Worm (Caenorhabditis elegans) whole organism, dauer: ENCODE data around the gene fbxa-220.

Source experiments
- unc-62 ChIP-seq: sonication (generic microtip); optimal IDR thresholded peaks from 2 replicates; lab custom pipeline; 2017; ENCODE audit warnings: missing biosample characterization, missing genetic modification reagents, missing genetic modification characterization

Gene fbxa-220

DNA sequence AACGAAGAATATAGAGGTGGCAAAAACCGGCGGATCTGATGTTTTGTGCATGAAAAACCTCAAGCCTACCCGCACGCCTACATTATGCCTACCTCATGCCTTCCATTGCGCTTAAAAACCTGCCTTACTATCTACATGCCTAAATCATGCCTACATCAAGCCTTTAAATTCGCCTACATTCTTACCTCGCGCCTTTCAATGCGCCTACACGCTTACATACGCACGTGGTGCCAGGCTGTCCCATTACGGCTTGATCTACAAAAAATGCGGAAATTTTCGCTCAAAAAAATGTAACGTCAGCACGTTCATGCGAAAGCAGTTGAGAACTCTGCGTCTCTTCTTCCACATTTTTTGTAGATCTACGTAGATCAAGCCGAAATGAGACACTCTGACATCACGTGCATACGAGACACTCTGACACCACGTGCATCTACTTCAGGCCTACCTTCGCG lies at the start of gene fbxa-220:
fbxa-220 (minus strand) TSS at position 51 of the 452 bp plus-strand sequence.
- TF ChIP-seq unc-62 (GFP tag; lab: Kevin White, UChicago) = no peak

DNA sequence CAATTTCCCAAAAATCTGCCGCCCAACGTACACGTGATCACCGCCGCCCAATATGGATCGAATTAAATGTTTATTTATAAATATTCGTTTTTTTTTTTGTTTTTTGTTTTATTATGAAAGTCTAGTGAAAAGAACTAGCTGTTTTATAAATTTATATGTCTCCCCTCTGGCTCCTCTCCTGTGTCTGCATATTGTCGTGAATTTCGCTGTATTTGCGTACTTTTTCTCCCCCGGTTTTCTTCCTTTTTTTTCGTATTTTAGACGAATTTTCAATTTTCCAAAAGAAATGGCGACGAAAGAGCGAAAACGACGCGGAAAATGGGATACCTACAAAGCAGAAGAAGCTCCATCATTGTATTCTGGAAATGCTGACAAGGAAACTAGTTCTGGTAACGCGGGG lies 42.4 kb upstream of the fbxa-220 start, which contains the start of gene xpb-1:
xpb-1 (plus strand) TSS at position 262 of the 400 bp plus-strand sequence.
- no peak for TF ChIP-seq unc-62 (GFP tag; lab: Kevin White, UChicago)

DNA sequence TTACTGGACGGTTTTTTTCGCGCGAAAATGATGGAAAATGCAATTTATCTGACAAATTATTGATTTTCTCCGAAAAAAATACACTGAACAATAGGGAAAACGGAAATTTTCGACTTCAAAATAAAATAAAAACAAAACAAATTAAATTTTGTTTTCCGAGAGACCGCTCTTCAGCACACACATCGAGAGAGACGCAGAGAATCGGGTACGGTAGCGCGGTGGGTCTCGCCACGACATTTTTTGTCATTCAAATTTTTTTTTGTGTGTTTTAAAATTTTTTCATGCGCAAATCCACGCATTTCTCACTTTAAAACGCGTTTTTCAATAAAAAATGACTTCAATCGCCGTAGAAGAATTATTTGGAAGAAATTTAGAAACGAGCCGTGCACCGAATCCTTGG lies 40.1 kb upstream of the fbxa-220 start:
- no peak for TF ChIP-seq unc-62 (GFP tag; lab: Kevin White, UChicago)

DNA sequence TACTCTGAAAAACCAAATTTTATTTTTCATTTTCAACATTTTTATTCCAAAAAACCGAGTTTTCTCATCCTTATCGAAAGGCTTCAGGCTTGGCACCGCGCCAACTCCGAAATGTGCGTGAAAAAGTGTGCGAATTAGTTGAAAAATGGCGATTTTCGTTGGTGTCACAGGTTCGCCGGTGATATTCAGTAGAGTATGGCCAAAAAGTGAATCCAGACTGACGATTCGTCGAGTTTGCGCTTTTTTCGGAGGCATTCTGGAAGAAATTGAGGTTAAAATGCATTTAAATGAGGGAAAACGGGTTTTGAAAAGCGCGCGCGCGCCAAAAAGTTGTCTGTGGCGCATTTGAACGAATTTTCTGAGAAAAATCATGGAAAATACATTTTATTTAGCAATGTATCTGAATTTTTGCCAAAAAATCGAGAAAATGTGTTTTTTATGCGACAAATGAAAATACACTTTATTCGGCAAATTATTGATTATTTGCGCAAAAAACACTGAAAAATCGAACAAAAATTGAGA lies 39.6 kb upstream of the fbxa-220 start, which contains the start of the genes Y66D12A.16 and such-1:
Y66D12A.16 (plus strand) TSS at position 51 of the 522 bp plus-strand sequence.
such-1 (minus strand) TSS at position 256 of the 522 bp plus-strand sequence.
- no peak for TF ChIP-seq unc-62 (GFP tag; lab: Kevin White, UChicago)

DNA sequence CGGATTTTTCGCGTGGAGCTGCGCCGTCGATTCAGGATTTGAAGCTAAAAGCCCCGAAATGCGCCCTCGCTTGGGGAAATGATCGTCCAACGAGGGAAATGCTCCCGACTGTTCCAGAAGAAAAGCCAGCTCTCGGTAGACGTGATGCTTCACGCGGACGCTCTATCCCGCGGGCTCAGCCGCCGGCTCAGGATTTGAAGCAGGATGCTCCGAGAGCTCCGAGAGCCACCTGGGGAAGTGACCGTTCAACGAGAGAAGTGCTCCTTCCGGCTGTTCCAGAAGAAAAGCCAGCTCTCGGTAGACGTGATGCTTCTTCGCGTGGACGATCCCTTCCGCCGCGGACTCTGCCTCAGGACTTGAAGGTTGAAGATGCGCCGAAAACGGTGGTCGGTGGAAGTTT lies 26.8 kb upstream of the fbxa-220 start:
- no peak for TF ChIP-seq unc-62 (GFP tag; lab: Kevin White, UChicago)

DNA sequence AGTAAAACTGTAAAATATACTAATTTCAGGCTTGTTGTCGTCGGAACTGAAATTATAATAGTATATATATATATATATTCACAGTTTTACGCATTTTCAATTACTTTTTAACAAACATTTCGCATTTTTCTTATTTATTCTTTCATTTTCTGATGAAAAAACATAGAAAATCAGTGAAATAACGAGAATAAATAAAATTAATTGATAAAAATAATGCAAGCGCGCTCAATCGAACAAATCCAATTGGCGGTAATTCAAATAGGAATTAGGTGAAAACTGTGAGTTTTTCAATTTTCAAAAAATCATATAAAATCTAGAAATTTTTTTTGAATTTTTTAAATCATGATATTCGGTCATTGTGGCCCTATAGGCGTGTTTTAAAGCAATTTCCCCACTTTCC lies 26.1 kb upstream of the fbxa-220 start:
- no peak for TF ChIP-seq unc-62 (GFP tag; lab: Kevin White, UChicago)

DNA sequence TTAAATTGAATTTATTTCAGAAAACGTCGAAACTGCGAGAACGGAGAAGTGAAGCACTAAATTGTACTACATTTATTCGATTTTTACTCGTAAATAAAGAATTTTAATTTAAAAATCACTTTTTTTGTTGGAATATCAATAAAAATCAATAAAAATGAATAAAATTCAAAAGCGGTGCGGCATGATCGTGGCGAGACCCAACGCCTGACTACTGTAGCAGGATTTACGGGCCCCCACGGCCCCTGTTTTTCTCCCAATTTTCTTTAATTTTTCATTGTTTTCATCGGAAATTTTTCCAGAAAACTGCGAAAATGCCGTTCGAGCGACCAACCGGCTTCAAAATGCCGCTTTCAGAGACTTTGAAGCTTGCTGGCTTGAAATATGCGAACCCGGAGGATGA lies 24.8 kb upstream of the fbxa-220 start, which contains the start of gene Y66D12A.19:
Y66D12A.19 (plus strand) TSS at position 266 of the 400 bp plus-strand sequence.
- no peak for TF ChIP-seq unc-62 (GFP tag; lab: Kevin White, UChicago)

DNA sequence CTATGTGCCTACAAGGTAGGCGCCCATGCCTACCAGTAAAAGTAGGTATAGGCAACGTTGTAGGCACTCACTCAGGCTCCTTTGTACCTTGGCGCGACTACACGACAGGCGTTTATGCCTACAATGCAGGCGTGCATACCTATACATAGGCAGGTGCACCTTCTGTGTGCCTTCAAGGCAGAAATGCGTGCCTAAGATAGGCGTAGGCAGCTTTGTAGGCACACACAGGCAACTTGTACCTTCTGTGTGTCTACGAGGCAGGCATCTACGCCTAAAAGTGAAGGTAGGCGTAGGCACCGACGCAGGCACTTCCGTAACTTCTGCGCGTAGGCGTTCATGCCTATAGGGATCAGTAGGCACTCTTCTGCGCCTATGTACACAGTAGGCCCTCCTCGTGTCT lies 21.6 kb upstream of the fbxa-220 start:
- no peak for TF ChIP-seq unc-62 (GFP tag; lab: Kevin White, UChicago)

DNA sequence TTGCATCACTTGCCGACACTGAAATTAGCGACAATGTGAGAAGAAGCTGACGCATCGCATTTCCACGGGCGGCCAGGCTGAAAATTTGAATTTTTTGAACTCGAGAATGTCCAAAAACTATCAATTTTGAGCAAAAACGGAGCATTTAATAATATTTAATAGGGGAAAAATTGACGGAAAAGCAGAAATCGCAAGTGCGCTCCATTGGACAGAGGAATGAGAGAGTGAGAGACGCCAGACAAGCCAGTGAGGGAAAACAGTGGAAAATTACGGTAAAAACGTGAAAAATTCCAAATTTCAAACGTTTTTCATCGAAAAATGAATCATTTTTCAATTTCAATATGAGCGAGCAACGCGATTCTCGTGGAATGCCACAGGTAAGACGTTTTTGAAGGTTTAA lies 21.2 kb upstream of the fbxa-220 start, which contains the start of the genes Y66D12A.21 and spe-6:
Y66D12A.21 (minus strand) TSS at position 90 of the 400 bp plus-strand sequence.
spe-6 (plus strand) TSS at position 276 of the 400 bp plus-strand sequence.
- no peak for TF ChIP-seq unc-62 (GFP tag; lab: Kevin White, UChicago)

DNA sequence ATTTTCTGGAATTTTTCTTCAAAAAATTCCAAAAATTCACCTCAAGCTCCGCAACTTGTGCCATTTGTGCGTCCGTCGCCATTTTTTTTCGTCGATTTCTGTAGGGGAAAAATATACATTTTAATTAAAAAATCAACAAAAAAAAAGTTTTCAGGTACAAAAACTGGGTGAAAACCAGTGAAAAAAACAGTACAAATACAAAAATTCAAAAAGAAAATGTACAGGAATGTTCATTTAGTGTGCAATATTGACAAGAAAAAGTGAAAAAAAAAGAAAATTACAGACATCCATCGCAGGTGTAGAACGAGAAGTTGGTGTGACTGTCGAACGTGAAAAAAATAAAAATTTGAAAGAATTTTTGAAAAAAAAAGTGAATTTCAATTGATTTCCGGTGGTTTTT lies 18.8 kb upstream of the fbxa-220 start, which contains the start of gene tin-10:
tin-10 (minus strand) TSS at position 101 of the 400 bp plus-strand sequence.
- no peak for TF ChIP-seq unc-62 (GFP tag; lab: Kevin White, UChicago)

DNA sequence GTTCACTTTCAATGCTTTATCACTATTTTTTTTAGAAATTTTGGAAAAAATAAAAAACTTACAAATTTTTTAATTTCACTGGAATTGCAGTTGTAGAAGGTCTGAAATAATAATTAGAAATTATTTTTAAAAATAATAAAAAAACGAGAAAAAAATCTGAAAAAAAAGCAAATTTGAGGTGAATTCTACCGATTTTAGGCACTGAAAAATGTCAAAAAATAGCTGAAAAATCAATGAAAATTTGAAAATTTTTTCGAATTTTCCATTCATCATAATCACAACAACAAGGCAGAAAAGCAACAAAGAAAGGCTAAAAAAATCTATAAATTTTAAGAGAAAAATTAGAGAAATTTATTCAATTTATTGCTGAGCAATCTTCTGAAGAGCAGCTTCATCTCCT lies 16.7 kb upstream of the fbxa-220 start, which contains the start of gene nars-2:
nars-2 (minus strand) TSS at position 101 of the 400 bp plus-strand sequence.
- no peak for TF ChIP-seq unc-62 (GFP tag; lab: Kevin White, UChicago)

DNA sequence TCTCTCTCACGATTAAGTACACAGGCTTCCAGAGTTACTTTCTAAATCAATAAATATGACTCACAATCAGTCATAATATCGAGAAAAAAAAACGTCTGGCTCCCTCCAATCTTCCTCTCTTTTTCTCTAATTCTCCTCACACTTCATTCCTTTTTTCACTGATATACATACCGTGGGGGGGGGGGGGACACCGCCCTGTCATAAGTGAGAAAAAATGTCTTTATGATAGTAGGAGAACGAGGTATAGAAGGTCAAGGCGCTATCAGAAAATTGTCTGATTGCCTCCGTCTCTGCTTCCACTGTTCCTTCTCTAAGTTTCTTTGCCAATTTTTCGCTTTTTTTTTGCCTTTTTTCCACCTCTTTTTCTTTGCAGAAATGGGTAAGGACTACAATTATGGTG lies 12.5 kb upstream of the fbxa-220 start, which contains the start of gene Y66D12A.24:
Y66D12A.24 (plus strand) TSS at position 370 of the 400 bp plus-strand sequence.
- no peak for TF ChIP-seq unc-62 (GFP tag; lab: Kevin White, UChicago)

DNA sequence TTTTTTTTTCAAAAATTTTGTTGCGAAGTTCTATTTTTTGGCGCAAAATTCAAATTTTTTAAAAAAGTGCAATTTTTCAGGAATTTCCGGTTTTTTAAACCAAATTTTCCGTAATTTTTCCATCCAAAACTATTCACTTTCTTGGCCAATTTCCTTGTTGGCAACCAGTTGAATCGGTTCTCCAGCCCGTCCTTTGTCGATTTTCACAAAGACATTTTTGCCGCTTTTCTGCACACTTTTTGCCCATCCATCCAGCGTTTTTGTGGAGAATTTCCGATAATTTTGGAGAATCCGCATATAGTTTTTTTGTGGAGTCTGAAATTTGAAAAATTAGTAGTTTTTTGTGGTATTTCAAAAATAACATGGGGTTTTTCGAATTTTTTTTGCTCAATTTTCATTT lies 8.5 kb upstream of the fbxa-220 start:
- TF ChIP-seq unc-62 (GFP tag; lab: Kevin White, UChicago) = no peak

DNA sequence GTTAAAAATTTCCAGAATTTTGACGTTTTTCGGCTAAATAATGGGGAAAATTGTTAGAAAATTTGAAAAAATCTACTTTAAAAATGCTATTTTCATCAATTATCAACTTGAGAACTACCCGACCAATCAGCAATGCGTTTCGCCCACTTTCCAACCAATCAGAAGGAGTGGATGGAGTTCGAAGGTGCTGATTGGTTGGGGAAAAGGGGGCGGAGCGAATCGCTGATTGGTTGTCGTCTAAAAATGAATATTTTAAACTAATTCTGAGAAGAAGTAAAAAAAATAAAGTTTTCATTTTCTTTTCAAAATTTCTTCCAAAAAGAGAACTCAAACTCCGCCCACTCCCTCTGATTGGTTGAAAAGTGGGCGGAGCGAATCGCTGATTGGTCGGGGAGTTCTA lies 6.2 kb upstream of the fbxa-220 start:
- TF ChIP-seq unc-62 (GFP tag; lab: Kevin White, UChicago) = no peak

DNA sequence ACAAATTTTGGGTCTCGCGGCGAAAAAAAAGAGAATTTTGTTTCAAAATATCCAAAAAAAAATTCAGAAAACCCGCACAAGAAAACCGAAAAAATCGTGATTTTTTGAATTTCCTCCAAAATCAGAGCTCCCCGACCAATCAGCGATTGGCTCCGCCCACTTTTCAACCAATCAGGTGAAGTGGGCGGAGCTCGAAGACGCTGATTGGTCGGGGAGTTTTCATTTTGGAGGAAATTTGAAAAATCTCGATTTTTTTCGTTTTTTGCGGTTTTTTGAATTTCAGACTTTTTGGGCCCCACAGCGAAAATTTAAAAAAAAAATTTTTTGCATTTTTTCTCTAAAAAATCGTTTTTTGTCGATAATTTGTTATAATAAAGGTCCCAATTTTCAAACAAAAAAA lies 5.6 kb upstream of the fbxa-220 start:
- TF ChIP-seq unc-62 (GFP tag; lab: Kevin White, UChicago) = no peak

DNA sequence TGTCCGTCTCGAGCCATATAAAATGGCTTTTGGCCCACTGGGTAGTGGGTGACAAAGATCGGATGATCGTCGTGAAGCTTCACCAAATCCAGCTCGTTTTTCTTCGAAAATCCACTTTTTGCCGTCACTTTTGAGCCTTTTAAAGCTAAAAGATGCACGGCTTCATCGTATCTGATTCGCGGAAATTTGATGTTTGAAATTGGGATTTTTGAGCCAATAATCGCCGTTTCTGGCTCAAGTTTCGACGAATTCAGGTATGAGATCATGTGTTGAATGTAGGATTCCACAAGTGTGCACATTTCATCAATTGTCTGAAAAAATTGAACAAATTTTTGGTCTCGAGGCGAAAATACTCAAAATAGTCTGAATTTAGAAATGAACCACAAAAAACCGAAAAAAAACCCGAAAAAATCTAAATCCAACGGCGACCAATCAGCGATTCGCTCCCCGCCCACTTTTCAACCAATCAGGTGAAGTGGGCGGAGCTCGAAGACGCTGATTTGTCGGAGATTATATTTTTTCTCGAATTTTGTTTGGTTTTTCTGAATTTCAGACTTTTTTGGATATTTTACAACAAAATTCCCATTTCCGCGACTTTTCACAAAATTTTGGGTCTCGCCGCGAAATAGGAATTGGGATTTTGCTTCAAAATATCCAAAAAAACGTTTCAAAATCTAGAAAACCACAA lies 4.8 kb upstream of the fbxa-220 start:
- no peak for TF ChIP-seq unc-62 (GFP tag; lab: Kevin White, UChicago)
